Worm (Caenorhabditis elegans) whole organism, young adult: ENCODE data around the gene lpin-1.

Source experiments
- C06A6.2 ChIP-seq: fragments of 200-800 bp; sonication (Bioruptor generic); conservative IDR thresholded peaks from 2 replicates; pipeline ENCODE4 v1.3.6; 2022; ENCODE audit warnings: missing genetic modification characterization, missing compliant biosample characterization
- F57C9.4 ChIP-seq: sonication (generic microtip); optimal IDR thresholded peaks from 2 replicates; lab custom pipeline; 2017; ENCODE audit warnings: mild to moderate bottlenecking, missing genetic modification characterization, missing compliant biosample characterization
- Y56A3A.18 ChIP-seq: fragments of 200-800 bp; sonication (Bioruptor generic); IDR thresholded peaks from 2 replicates; pipeline ENCODE4 v1.3.6; 2022; ENCODE audit warnings: missing genetic modification reagents, missing genetic modification characterization, missing compliant biosample characterization
- attf-5 ChIP-seq: fragments of 200-800 bp; sonication (Bioruptor generic); optimal IDR thresholded peaks from 2 replicates; lab custom pipeline; 2018; ENCODE audit warnings: mild to moderate bottlenecking, missing genetic modification characterization, missing compliant biosample characterization
- attf-6 ChIP-seq: fragments of 200-800 bp; sonication (Bioruptor generic); IDR thresholded peaks from 2 replicates; pipeline ENCODE4 v1.3.6; 2022; ENCODE audit warnings: missing genetic modification reagents, missing genetic modification characterization, missing compliant biosample characterization
- cebp-2 ChIP-seq: fragments of 200-800 bp; sonication (Bioruptor generic); IDR thresholded peaks from 2 replicates; pipeline ENCODE4 v1.3.6; 2022; ENCODE audit warnings: missing genetic modification characterization, missing compliant biosample characterization
- ceh-58 ChIP-seq: fragments of 200-800 bp; sonication (Bioruptor generic); IDR thresholded peaks from 2 replicates; pipeline ENCODE4 v1.3.6; 2022; ENCODE audit warnings: missing genetic modification characterization, missing compliant biosample characterization
- egl-18 ChIP-seq: fragments of 200-800 bp; sonication (Bioruptor generic); IDR thresholded peaks from 2 replicates; pipeline ENCODE4 v1.3.6; 2022; ENCODE audit warnings: missing genetic modification reagents, missing genetic modification characterization, missing compliant biosample characterization
- egl-44 ChIP-seq: fragments of 200-800 bp; sonication (Bioruptor generic); IDR thresholded peaks from 2 replicates; pipeline ENCODE4 v1.3.6; 2022; ENCODE audit warnings: missing genetic modification reagents, missing genetic modification characterization, missing compliant biosample characterization
- egrh-3 ChIP-seq: fragments of 200-800 bp; sonication (Bioruptor generic); IDR thresholded peaks from 2 replicates; pipeline ENCODE4 v1.3.6; 2022; ENCODE audit warnings: missing genetic modification reagents, missing genetic modification characterization, missing compliant biosample characterization
- ekl-4 ChIP-seq: fragments of 200-800 bp; sonication (Bioruptor generic); IDR thresholded peaks from 2 replicates; pipeline ENCODE4 v1.3.6; 2022; ENCODE audit warnings: missing genetic modification reagents, missing genetic modification characterization, missing compliant biosample characterization
- gei-17 ChIP-seq: fragments of 200-800 bp; sonication (Bioruptor generic); optimal IDR thresholded peaks from 2 replicates; lab custom pipeline; 2018; ENCODE audit warnings: mild to moderate bottlenecking, missing genetic modification characterization, missing compliant biosample characterization
- hmg-1.2 ChIP-seq: fragments of 200-800 bp; sonication (Bioruptor generic); IDR thresholded peaks from 2 replicates; pipeline ENCODE4 v1.3.6; 2022; ENCODE audit warnings: missing genetic modification reagents, missing genetic modification characterization, missing compliant biosample characterization
- let-607 ChIP-seq, 2 experiments: fragments of 200-800 bp in 1 of 2; sonication (Bioruptor generic) in 1 of 2; sonication (generic microtip) in 1 of 2; optimal IDR thresholded peaks; 2 replicates each; lab custom pipeline; 2016 to 2018; ENCODE audit warnings: mild to moderate bottlenecking in 2 of 2, missing compliant biosample characterization in 2 of 2, missing genetic modification characterization in 2 of 2, moderate library complexity in 2 of 2, missing genotype in 1 of 2
- lin-26 ChIP-seq: fragments of 200-800 bp; sonication (Bioruptor generic); IDR thresholded peaks from 2 replicates; pipeline ENCODE4 v1.3.6; 2022; ENCODE audit warnings: missing genetic modification reagents, missing genetic modification characterization, missing compliant biosample characterization
- lin-35 ChIP-seq, 3 experiments: fragments of 150-350 bp in 2 of 3; sonication (generic microtip) in 1 of 3; optimal IDR thresholded peaks; 2 replicates each; lab custom pipeline; 2014 to 2018; ENCODE audit warnings: missing biosample characterization in 3 of 3, missing genetic modification characterization in 3 of 3, missing genetic modification reagents in 3 of 3
- mes-4 ChIP-seq: sonication (generic microtip); optimal IDR thresholded peaks from 2 replicates; lab custom pipeline; 2016; ENCODE audit warnings: missing genotype, missing genetic modification characterization, missing compliant biosample characterization
- mxl-1 ChIP-seq: sonication (generic microtip); optimal IDR thresholded peaks from 2 replicates; lab custom pipeline; 2016; ENCODE audit warnings: missing genetic modification characterization, missing compliant biosample characterization
- pha-4 ChIP-seq: fragments of 150-350 bp; sonication (generic microtip); optimal IDR thresholded peaks from 2 replicates; lab custom pipeline; 2014; ENCODE audit warnings: missing biosample characterization, missing genetic modification reagents, missing genetic modification characterization
- rec-8 ChIP-seq, 2 experiments: sonication (generic microtip); optimal IDR thresholded peaks; 2 replicates each; lab custom pipeline; 2016; ENCODE audit warnings: mild to moderate bottlenecking in 2 of 2, missing genetic modification characterization in 2 of 2, missing genetic modification reagents in 2 of 2, missing genotype in 2 of 2, missing biosample characterization in 1 of 2, missing compliant biosample characterization in 1 of 2, moderate library complexity in 1 of 2
- rpc-1 ChIP-seq, 2 experiments: fragments of 150-350 bp in 1 of 2; sonication (generic microtip) in 1 of 2; optimal IDR thresholded peaks; 2 replicates each; lab custom pipeline; 2014 to 2018; ENCODE audit warnings: missing biosample characterization in 1 of 2, missing genetic modification characterization in 1 of 2, missing genetic modification reagents in 1 of 2, missing genotype in 1 of 2
- snpc-3.4 ChIP-seq: sonication (generic microtip); optimal IDR thresholded peaks from 2 replicates; lab custom pipeline; 2017; ENCODE audit warnings: missing genetic modification characterization, mild to moderate bottlenecking, missing compliant biosample characterization, antibody characterized with exemption, moderate library complexity, missing genotype, missing genetic modification reagents
- somi-1 ChIP-seq: fragments of 200-800 bp; sonication (Bioruptor generic); optimal IDR thresholded peaks from 2 replicates; lab custom pipeline; 2018; ENCODE audit warnings: mild to moderate bottlenecking, missing genetic modification characterization, missing compliant biosample characterization
- tlf-1 ChIP-seq: fragments of 200-800 bp; sonication (Bioruptor generic); optimal IDR thresholded peaks from 2 replicates; lab custom pipeline; 2018; ENCODE audit warnings: mild to moderate bottlenecking, missing genetic modification characterization, missing compliant biosample characterization
- unc-130 ChIP-seq: sonication (generic microtip); optimal IDR thresholded peaks from 2 replicates; lab custom pipeline; 2016; ENCODE audit warnings: missing genetic modification reagents, missing genetic modification characterization, missing compliant biosample characterization

The lpin-1 gene

ce11 chrV:13609806-13610205 lies 44.1 kb downstream of the lpin-1 start:
- TF ChIP-seq tlf-1 (GFP tag; lab: Kevin White, UChicago): no peak
- TF ChIP-seq lin-26: no peak
- TF ChIP-seq hmg-1.2 (GFP tag; lab: Robert Waterston, UW): peak; percentile 63
- no peak for TF ChIP-seq somi-1 (GFP tag; lab: Kevin White, UChicago)

- TF ChIP-seq somi-1 (GFP tag; lab: Kevin White, UChicago): peak; percentile 30
- no peak for TF ChIP-seq lin-35 (GFP tag; optimal IDR thresholded peaks at IDR 0.05; lab: Kevin White, UChicago)
These were observed 45.4 kb downstream of the lpin-1 start for ce11 chrV:13608486-13608885.

ce11 chrV:13606651-13607242 lies 47.2 kb downstream of the lpin-1 start, which contains the start of gene fmo-4:
TSS of gene fmo-4 (minus strand) at chrV:13606701.
- TF ChIP-seq Y56A3A.18 (GFP tag; lab: Robert Waterston, UW) (no peak), unc-130 (GFP tag; lab: Kevin White, UChicago) (no peak), pha-4 (no peak), ekl-4 (GFP tag; lab: Robert Waterston, UW) (no peak), cebp-2 (GFP tag; lab: Robert Waterston, UW) (no peak), egl-44 (GFP tag; lab: Robert Waterston, UW) (no peak), ceh-58 (GFP tag; lab: Robert Waterston, UW) (no peak), attf-6 (GFP tag; lab: Robert Waterston, UW) (no peak), snpc-3.4 (tag; lab: Kevin White, UChicago) (no peak), egl-18 (GFP tag; lab: Robert Waterston, UW) (no peak), mxl-1 (no peak), attf-5 (GFP tag; lab: Kevin White, UChicago) (no peak), F57C9.4 (tag; lab: Kevin White, UChicago) (no peak), C06A6.2 (GFP tag; lab: Robert Waterston, UW) (no peak), egrh-3 (GFP tag; lab: Robert Waterston, UW) (no peak), mes-4 (tag; lab: Kevin White, UChicago) (no peak)
- TF ChIP-seq, all 124 proteins: peak for 0

ce11 chrV:13600882-13601281 lies 53.0 kb downstream of the lpin-1 start, which contains the start of gene rdy-2:
TSS of gene rdy-2 (minus strand) at chrV:13600982.
- no peak for TF ChIP-seq rec-8 (tag; optimal IDR thresholded peaks at IDR 0.05; lab: Kevin White, UChicago)
- TF ChIP-seq gei-17 (GFP tag; lab: Kevin White, UChicago): no peak
- no peak for TF ChIP-seq rpc-1 (optimal IDR thresholded peaks at IDR 0.05; lab: Kevin White, UChicago)
- TF ChIP-seq rpc-1 (tag; optimal IDR thresholded peaks at IDR 0.05; lab: Kevin White, UChicago): no peak
- TF ChIP-seq let-607 (tag; optimal IDR thresholded peaks at IDR 0.05; lab: Kevin White, UChicago): no peak
